Fruit fly (Drosophila melanogaster): ENCODE measurements around the gene CG6813.

The CG6813 gene

dm6 chr3R:11663441-11663840, 37.0 kb upstream of the CG6813 start (continued):
- TF ChIP-seq klu (GFP tag; IDR thresholded peaks at IDR 0.05) (no peak), Deaf1 (tag; optimal IDR thresholded peaks at IDR 0.05) (peak; percentile 12), Hey (tag; optimal IDR thresholded peaks at IDR 0.05) (no peak), jumu (GFP tag; optimal IDR thresholded peaks at IDR 0.05) (no peak), CG9876 (GFP tag; optimal IDR thresholded peaks at IDR 0.05) (no peak), tll (GFP tag; optimal IDR thresholded peaks at IDR 0.05) (no peak), CG34224 (GFP tag; IDR thresholded peaks at IDR 0.05; ENCODE audit: partially characterized antibody) (no peak), yki (optimal IDR thresholded peaks at IDR 0.05) (no peak), NK7.1 (GFP tag; optimal IDR thresholded peaks at IDR 0.05) (no peak), Ets97D (GFP tag; optimal IDR thresholded peaks at IDR 0.05) (no peak), tx (GFP tag; optimal IDR thresholded peaks at IDR 0.05) (no peak), BtbVII (GFP tag; optimal IDR thresholded peaks at IDR 0.05) (peak; percentile 26), peb (GFP tag; IDR thresholded peaks at IDR 0.05) (no peak), Bdp1 (GFP tag; optimal IDR thresholded peaks at IDR 0.05) (no peak), CG12104 (GFP tag; optimal IDR thresholded peaks at IDR 0.05) (peak; percentile 37), CG11560 (tag; IDR thresholded peaks at IDR 0.05) (no peak), CG14667 (GFP tag; IDR thresholded peaks at IDR 0.05) (no peak), PHDP (tag; optimal IDR thresholded peaks at IDR 0.05) (peak; percentile 32), CG7745 (tag; optimal IDR thresholded peaks at IDR 0.05) (no peak), CG4707 (GFP tag; optimal IDR thresholded peaks at IDR 0.05) (no peak), CG10462 (GFP tag; optimal IDR thresholded peaks at IDR 0.05) (no peak), CG13296 (GFP tag; optimal IDR thresholded peaks at IDR 0.05) (peak; percentile 51), NFAT (GFP tag; IDR thresholded peaks at IDR 0.05) (no peak), CG16863 (GFP tag; optimal IDR thresholded peaks at IDR 0.05) (no peak), lab (GFP tag; optimal IDR thresholded peaks at IDR 0.05) (peak; percentile 48), Eip74EF (GFP tag; optimal IDR thresholded peaks at IDR 0.05) (peak in 1 of 2 experiments; percentile 65), dmrt99B (tag; optimal IDR thresholded peaks at IDR 0.05) (peak; percentile 82), Elba2 (GFP tag; optimal IDR thresholded peaks at IDR 0.05) (no peak), CG11398 (GFP tag; optimal IDR thresholded peaks at IDR 0.05) (no peak), Atf-2 (GFP tag; optimal IDR thresholded peaks at IDR 0.05) (no peak), CG2875 (GFP tag; optimal IDR thresholded peaks at IDR 0.05) (peak; percentile 19), ham (GFP tag; IDR thresholded peaks at IDR 0.05) (no peak), CG1792 (GFP tag; optimal IDR thresholded peaks at IDR 0.05) (no peak), Doc2 (GFP tag; IDR thresholded peaks at IDR 0.05) (no peak), CG1024 (GFP tag; IDR thresholded peaks at IDR 0.05) (no peak), CG7271 (tag; optimal IDR thresholded peaks at IDR 0.05) (no peak), CG10366 (GFP tag; IDR thresholded peaks at IDR 0.05) (peak; percentile 8; the same call in 1 of the 2 replicates), CG13775 (GFP tag; optimal IDR thresholded peaks at IDR 0.05) (no peak), CG17361 (GFP tag; IDR thresholded peaks at IDR 0.05) (peak; percentile 64; the same call in 2 of the 3 replicates), CG18599 (GFP tag; optimal IDR thresholded peaks at IDR 0.05) (no peak), kni (GFP tag; optimal IDR thresholded peaks at IDR 0.05) (no peak), CG17829 (tag; optimal IDR thresholded peaks at IDR 0.05) (peak; percentile 47), CG2678 (tag; optimal IDR thresholded peaks at IDR 0.05) (peak; percentile 77), CG8359 (GFP tag; optimal IDR thresholded peaks at IDR 0.05; ENCODE audit: borderline replicate concordance) (no peak), CG6854 (GFP tag; optimal IDR thresholded peaks at IDR 0.05) (no peak), nerfin-1 (tag; optimal IDR thresholded peaks at IDR 0.05) (peak; percentile 34), CG6254 (GFP tag; optimal IDR thresholded peaks at IDR 0.05) (no peak), fru (optimal IDR thresholded peaks at IDR 0.05) (no peak), Oli (tag; optimal IDR thresholded peaks at IDR 0.05) (peak; percentile 70), rib (GFP tag; IDR thresholded peaks at IDR 0.05) (no peak), insv (GFP tag; optimal IDR thresholded peaks at IDR 0.05) (no peak), otp (GFP tag; IDR thresholded peaks at IDR 0.05) (no peak)

All from whole organism, embryonic.